Worm (Caenorhabditis elegans) whole organism, dauer: Measurements from ENCODE around the gene nsph-3.1.
"Not testable (repeated sequence)": the region's sequence is repeated elsewhere in the genome, so short reads cannot be mapped to it uniquely, and the experiment has no call there.

Experiments used
- unc-62 ChIP-seq: sonication (generic microtip); optimal IDR thresholded peaks from 2 replicates; lab custom pipeline; 2017; ENCODE audit warnings: missing biosample characterization, missing genetic modification reagents, missing genetic modification characterization

nsph-3.1 gene

ce11 chrIV:10979689-10980088 lies 30.1 kb downstream of the nsph-3.1 start:
- no peak for TF ChIP-seq unc-62 (GFP tag; lab: Kevin White, UChicago)

ce11 chrIV:10980628-10981027 lies 31.0 kb downstream of the nsph-3.1 start:
- TF ChIP-seq unc-62 (GFP tag; lab: Kevin White, UChicago): no peak

- TF ChIP-seq unc-62 (GFP tag; lab: Kevin White, UChicago): no peak
Observed at ce11 chrIV:10981761-10982160, 32.2 kb downstream of the nsph-3.1 start, which contains the start of gene Y43E12A.2. Gene Y43E12A.2 (plus strand): TSS chrIV:10982061.

- TF ChIP-seq unc-62 (GFP tag; lab: Kevin White, UChicago): no peak
Observed at ce11 chrIV:10985568-10986035, 36.0 kb downstream of the nsph-3.1 start, which contains the start of gene cyb-2.1. Gene cyb-2.1 (plus strand): TSS chrIV:10985985.

- TF ChIP-seq unc-62 (GFP tag; lab: Kevin White, UChicago): not testable (repeated sequence)
Observed at ce11 chrIV:10987342-10987945, 37.8 kb downstream of the nsph-3.1 start, which contains the start of gene Y43E12A.3. Gene Y43E12A.3 (plus strand): TSS chrIV:10987895.

- no peak for TF ChIP-seq unc-62 (GFP tag; lab: Kevin White, UChicago)
Observed at ce11 chrIV:10990699-10991098, 41.1 kb downstream of the nsph-3.1 start, which contains the start of gene F13H10.5. Gene F13H10.5 (plus strand): TSS chrIV:10990999.
